Worm (Caenorhabditis elegans) whole organism, midembryonic: ENCODE data around the gene ins-23.

Experiments used
- klf-2 ChIP-seq: fragments of 200-800 bp; sonication (Bioruptor generic); conservative IDR thresholded peaks from 2 replicates; pipeline ENCODE4 v1.3.6; 2022; ENCODE audit warnings: missing genetic modification reagents, missing genetic modification characterization, missing compliant biosample characterization
- ref-1 ChIP-seq: fragments of 200-800 bp; sonication (Bioruptor generic); conservative IDR thresholded peaks from 2 replicates; pipeline ENCODE4 v1.3.6; 2022; ENCODE audit warnings: missing genetic modification reagents, missing genetic modification characterization, missing compliant biosample characterization

- TF ChIP-seq klf-2 (GFP tag; lab: Robert Waterston, UW) (no peak), ref-1 (GFP tag; lab: Robert Waterston, UW) (no peak)
Observed at ce11 chrIII:10037150-10037549, 9.1 kb downstream of the ins-23 start, which contains the start of gene M04D8.7.
